Fruit fly (Drosophila melanogaster) whole organism, embryonic: ENCODE data around the gene CG42558.

Experiments
- C15 ChIP-seq: fragments of 200-800 bp; sonication (Bioruptor generic); IDR thresholded peaks from 3 replicates; pipeline ENCODE4 v1.3.6; 2022; ENCODE audit warnings: missing biosample characterization, missing genetic modification characterization
- CG10267 ChIP-seq: fragments of 200-800 bp; sonication (Bioruptor generic); optimal IDR thresholded peaks from 2 replicates; lab custom pipeline; 2018; ENCODE audit warnings: missing biosample characterization, mild to moderate bottlenecking, missing genetic modification characterization, moderate library complexity
- CG10565 ChIP-seq: fragments of 200-800 bp; sonication (Bioruptor generic); optimal IDR thresholded peaks from 3 replicates; lab custom pipeline; 2016; ENCODE audit warnings: missing biosample characterization, mild to moderate bottlenecking, missing genetic modification characterization
- CG10959 ChIP-seq: fragments of 200-800 bp; sonication (Bioruptor generic); IDR thresholded peaks from 2 replicates; pipeline ENCODE4 v1.3.6; 2022; ENCODE audit warnings: missing biosample characterization, missing genetic modification characterization
- CG11696 ChIP-seq: fragments of 200-800 bp; sonication (Bioruptor generic); IDR thresholded peaks from 2 replicates; pipeline ENCODE4 v1.3.6; 2022; ENCODE audit warnings: missing biosample characterization, missing genetic modification characterization
- CG1233 ChIP-seq: fragments of 200-800 bp; sonication (Bioruptor generic); optimal IDR thresholded peaks from 4 replicates; lab custom pipeline; 2018; ENCODE audit warnings: missing biosample characterization, mild to moderate bottlenecking, missing genetic modification characterization
- CG1529 ChIP-seq: fragments of 200-800 bp; sonication (Bioruptor generic); optimal IDR thresholded peaks from 3 replicates; lab custom pipeline; 2018; ENCODE audit warnings: missing biosample characterization, missing genetic modification characterization
- CG17361 ChIP-seq: fragments of 200-800 bp; sonication (Bioruptor generic); IDR thresholded peaks from 3 replicates; pipeline ENCODE4 v1.3.6; 2022; ENCODE audit warnings: missing biosample characterization, missing genetic modification characterization
- CG18011 ChIP-seq: fragments of 200-800 bp; sonication (Bioruptor generic); optimal IDR thresholded peaks from 2 replicates; lab custom pipeline; 2017; ENCODE audit warnings: missing biosample characterization, missing genetic modification characterization, mild to moderate bottlenecking, moderate library complexity, missing genotype
- CG2875 ChIP-seq: fragments of 200-800 bp; sonication (Bioruptor generic); optimal IDR thresholded peaks from 2 replicates; lab custom pipeline; 2017; ENCODE audit warnings: missing biosample characterization, mild to moderate bottlenecking, missing genetic modification characterization, missing genetic modification reagents
- CG4404 ChIP-seq: fragments of 200-800 bp; sonication (Bioruptor generic); IDR thresholded peaks from 2 replicates; pipeline ENCODE4 v1.3.6; 2022; ENCODE audit warnings: missing biosample characterization, missing genetic modification characterization
- CG4820 ChIP-seq: fragments of 200-800 bp; sonication (Bioruptor generic); optimal IDR thresholded peaks from 3 replicates; lab custom pipeline; 2016; ENCODE audit warnings: missing biosample characterization, missing genetic modification characterization
- CG4854 ChIP-seq: fragments of 200-800 bp; sonication (Bioruptor generic); optimal IDR thresholded peaks from 2 replicates; lab custom pipeline; 2016; ENCODE audit warnings: missing biosample characterization, missing genetic modification characterization, inconsistent platforms
- CG6272 ChIP-seq: fragments of 200-800 bp; sonication (Bioruptor generic); IDR thresholded peaks from 2 replicates; pipeline ENCODE4 v1.3.6; 2022; ENCODE audit warnings: missing biosample characterization, missing genetic modification characterization
- CG6654 ChIP-seq: fragments of 200-800 bp; sonication (Bioruptor generic); optimal IDR thresholded peaks from 2 replicates; lab custom pipeline; 2017; ENCODE audit warnings: missing biosample characterization, mild to moderate bottlenecking, missing genetic modification characterization
- CG6813 ChIP-seq: fragments of 200-800 bp; sonication (Bioruptor generic); optimal IDR thresholded peaks from 2 replicates; lab custom pipeline; 2017; ENCODE audit warnings: missing biosample characterization, missing genetic modification characterization, mild to moderate bottlenecking, moderate library complexity, missing genetic modification reagents
- CG7556 ChIP-seq: fragments of 200-800 bp; sonication (Bioruptor generic); optimal IDR thresholded peaks from 2 replicates; lab custom pipeline; 2017; ENCODE audit warnings: missing biosample characterization, mild to moderate bottlenecking, missing genetic modification characterization
- CG8290 ChIP-seq, 3 experiments: fragments of 200-800 bp; sonication (Bioruptor generic); optimal IDR thresholded peaks; 2 replicates each; lab custom pipeline; 2016 to 2019; ENCODE audit warnings: missing biosample characterization in 3 of 3, missing genetic modification characterization in 3 of 3, mild to moderate bottlenecking in 2 of 3, moderate library complexity in 1 of 3
- CG9437 ChIP-seq: fragments of 200-800 bp; sonication (Bioruptor generic); optimal IDR thresholded peaks from 2 replicates; lab custom pipeline; 2018; ENCODE audit warnings: missing biosample characterization, mild to moderate bottlenecking, missing genetic modification characterization
- CG9727 ChIP-seq: fragments of 200-800 bp; sonication (Bioruptor generic); optimal IDR thresholded peaks from 3 replicates; lab custom pipeline; 2017; ENCODE audit warnings: missing biosample characterization, mild to moderate bottlenecking, missing genetic modification characterization
- Dbx ChIP-seq: fragments of 200-800 bp; sonication (Bioruptor generic); IDR thresholded peaks from 3 replicates; pipeline ENCODE4 v1.3.6; 2022; ENCODE audit warnings: missing biosample characterization, missing genetic modification characterization
- E2f2 ChIP-seq: fragments of 200-800 bp; sonication (Bioruptor generic); IDR thresholded peaks from 2 replicates; pipeline ENCODE4 v1.3.6; 2022; ENCODE audit warnings: missing biosample characterization, missing genetic modification characterization
- H15 ChIP-seq: fragments of 200-800 bp; sonication (Bioruptor generic); IDR thresholded peaks from 3 replicates; pipeline ENCODE4 v1.3.6; 2022; ENCODE audit warnings: missing biosample characterization, missing genetic modification characterization
- HmgD ChIP-seq: fragments of 200-800 bp; sonication (Bioruptor generic); optimal IDR thresholded peaks from 3 replicates; lab custom pipeline; 2016; ENCODE audit warnings: missing biosample characterization, missing genetic modification characterization
- Max ChIP-seq: fragments of 200-800 bp; sonication (Bioruptor generic); optimal IDR thresholded peaks from 2 replicates; lab custom pipeline; 2016; ENCODE audit warnings: missing biosample characterization, mild to moderate bottlenecking, missing genetic modification characterization
- NK7.1 ChIP-seq: fragments of 200-800 bp; sonication (Bioruptor generic); optimal IDR thresholded peaks from 3 replicates; lab custom pipeline; 2016; ENCODE audit warnings: missing biosample characterization, missing genetic modification characterization
- Ptx1 ChIP-seq: fragments of 200-800 bp; sonication (Bioruptor generic); IDR thresholded peaks from 2 replicates; pipeline ENCODE4 v1.3.6; 2022; ENCODE audit warnings: missing biosample characterization, missing genetic modification characterization
- Ssrp ChIP-seq: fragments of 200-800 bp; sonication (Bioruptor generic); optimal IDR thresholded peaks from 2 replicates; lab custom pipeline; 2018; ENCODE audit warnings: missing biosample characterization, mild to moderate bottlenecking, missing genetic modification characterization, moderate library complexity
- aop ChIP-seq: fragments of 200-800 bp; sonication (Bioruptor generic); IDR thresholded peaks from 2 replicates; pipeline ENCODE4 v1.3.6; 2022; ENCODE audit warnings: missing biosample characterization, missing genetic modification characterization
- bbx ChIP-seq: fragments of 200-800 bp; sonication (Bioruptor generic); IDR thresholded peaks from 2 replicates; pipeline ENCODE4 v1.3.6; 2022; ENCODE audit warnings: missing biosample characterization, missing genetic modification characterization; ENCODE audit not compliant: partially characterized antibody
- cato ChIP-seq: fragments of 200-800 bp; sonication (Bioruptor generic); optimal IDR thresholded peaks from 2 replicates; lab custom pipeline; 2016; ENCODE audit warnings: missing biosample characterization, missing genetic modification characterization, borderline replicate concordance
- chinmo ChIP-seq: fragments of 200-800 bp; sonication (Bioruptor generic); IDR thresholded peaks from 4 replicates; pipeline ENCODE4 v1.3.6; 2022; ENCODE audit warnings: missing biosample characterization, missing genetic modification characterization; ENCODE audit not compliant: partially characterized antibody
- crc ChIP-seq: fragments of 200-800 bp; sonication (Bioruptor generic); optimal IDR thresholded peaks from 2 replicates; lab custom pipeline; 2016; ENCODE audit warnings: missing biosample characterization, missing genetic modification characterization
- dimm ChIP-seq: fragments of 200-800 bp; sonication (Bioruptor generic); IDR thresholded peaks from 2 replicates; pipeline ENCODE4 v1.3.6; 2022; ENCODE audit warnings: missing biosample characterization, missing genetic modification characterization
- fd102C ChIP-seq: fragments of 200-800 bp; sonication (Bioruptor generic); optimal IDR thresholded peaks from 2 replicates; lab custom pipeline; 2018; ENCODE audit warnings: missing biosample characterization, mild to moderate bottlenecking, missing genetic modification characterization, moderate library complexity
- fd96Cb ChIP-seq: fragments of 200-800 bp; sonication (Bioruptor generic); optimal IDR thresholded peaks from 2 replicates; lab custom pipeline; 2018; ENCODE audit warnings: missing biosample characterization, mild to moderate bottlenecking, missing genetic modification characterization, moderate library complexity
- gsb ChIP-seq: fragments of 200-800 bp; sonication (Bioruptor generic); IDR thresholded peaks from 2 replicates; pipeline ENCODE4 v1.3.6; 2022; ENCODE audit warnings: missing biosample characterization, missing genetic modification characterization
- her ChIP-seq: fragments of 200-800 bp; sonication (Bioruptor generic); optimal IDR thresholded peaks from 2 replicates; lab custom pipeline; 2016; ENCODE audit warnings: missing biosample characterization, missing genetic modification characterization
- jumu ChIP-seq: fragments of 200-800 bp; sonication (Bioruptor generic); optimal IDR thresholded peaks from 3 replicates; lab custom pipeline; 2016; ENCODE audit warnings: missing biosample characterization, missing genetic modification characterization
- lbe ChIP-seq: fragments of 200-800 bp; sonication (Bioruptor generic); optimal IDR thresholded peaks from 2 replicates; lab custom pipeline; 2016; ENCODE audit warnings: missing biosample characterization, mild to moderate bottlenecking, missing genetic modification characterization
- lola ChIP-seq, 3 experiments: fragments of >200 bp in 2 of 3; fragments of 200-800 bp in 1 of 3; sonication (Bioruptor generic) in 1 of 3; optimal IDR thresholded peaks; 2 replicates each; lab custom pipeline; 2017 to 2019; ENCODE audit warnings: missing biosample characterization in 3 of 3, missing genetic modification characterization in 3 of 3, mild to moderate bottlenecking in 1 of 3, moderate library complexity in 1 of 3
- peb ChIP-seq: fragments of 200-800 bp; sonication (Bioruptor generic); IDR thresholded peaks from 2 replicates; pipeline ENCODE4 v1.3.6; 2022; ENCODE audit warnings: missing biosample characterization, missing genetic modification characterization
- pzg ChIP-seq: fragments of 200-800 bp; sonication (Bioruptor generic); optimal IDR thresholded peaks from 3 replicates; lab custom pipeline; 2018; ENCODE audit warnings: missing biosample characterization, mild to moderate bottlenecking, missing genetic modification characterization, moderate library complexity
- sima ChIP-seq: fragments of 200-800 bp; sonication (Bioruptor generic); optimal IDR thresholded peaks from 2 replicates; lab custom pipeline; 2016; ENCODE audit warnings: missing biosample characterization, missing genetic modification characterization
- sna ChIP-seq: fragments of 200-800 bp; sonication (Bioruptor generic); IDR thresholded peaks from 2 replicates; pipeline ENCODE4 v1.3.6; 2022; ENCODE audit warnings: missing biosample characterization, missing genetic modification characterization; ENCODE audit not compliant: partially characterized antibody
- ssp ChIP-seq: fragments of 200-800 bp; sonication (Bioruptor generic); IDR thresholded peaks from 2 replicates; pipeline ENCODE4 v1.3.6; 2022; ENCODE audit warnings: missing biosample characterization, missing genetic modification characterization
- tap ChIP-seq: fragments of 200-800 bp; optimal IDR thresholded peaks from 3 replicates; lab custom pipeline; 2019; ENCODE audit warnings: missing biosample characterization, mild to moderate bottlenecking, missing genetic modification characterization, moderate library complexity
- tx ChIP-seq: fragments of 200-800 bp; sonication (Bioruptor generic); optimal IDR thresholded peaks from 2 replicates; lab custom pipeline; 2016; ENCODE audit warnings: missing biosample characterization, missing genetic modification characterization
- unc-4 ChIP-seq: fragments of 200-800 bp; sonication (Bioruptor generic); IDR thresholded peaks from 2 replicates; pipeline ENCODE4 v1.3.6; 2022; ENCODE audit warnings: missing biosample characterization, missing genetic modification characterization; ENCODE audit not compliant: partially characterized antibody
- vnd ChIP-seq: fragments of 200-800 bp; sonication (Bioruptor generic); IDR thresholded peaks from 3 replicates; pipeline ENCODE4 v1.3.6; 2022; ENCODE audit warnings: missing biosample characterization, missing genetic modification characterization; ENCODE audit not compliant: partially characterized antibody

The CG42558 gene

dm6 chr3R:29894393-29894792 lies 38.7 kb upstream of the CG42558 start (continued):
- TF ChIP-seq CG4854 (GFP tag; lab: Kevin White, UChicago) (peak; percentile 19), CG9727 (peak; percentile 34), CG11696 (0 out of 2 replicates have a peak, but pooled peaks have one; percentile 27), C15 (no peak), E2f2 (GFP tag; lab: Robert Waterston, UW) (peak; percentile 30; the same call in 1 of the 2 replicates), vnd (GFP tag; lab: Robert Waterston, UW) (no peak), cato (GFP tag; lab: Kevin White, UChicago) (no peak), CG10959 (GFP tag; lab: Robert Waterston, UW) (no peak), sima (no peak), Ssrp (peak; percentile 36), tx (no peak), CG1233 (GFP tag; lab: Kevin White, UChicago) (no peak), CG1529 (GFP tag; lab: Kevin White, UChicago) (peak; percentile 23), CG4820 (GFP tag; lab: Kevin White, UChicago) (peak; percentile 24), CG2875 (GFP tag; lab: Kevin White, UChicago) (no peak), fd102C (no peak), lbe (GFP tag; lab: Kevin White, UChicago) (no peak), CG17361 (GFP tag; lab: Robert Waterston, UW) (peak; percentile 67), fd96Cb (tag; lab: Kevin White, UChicago) (peak; percentile 53), Ptx1 (GFP tag; lab: Robert Waterston, UW) (peak; percentile 59), CG7556 (GFP tag; lab: Kevin White, UChicago) (peak; percentile 50), CG9437 (GFP tag; lab: Kevin White, UChicago) (no peak), crc (GFP tag; lab: Kevin White, UChicago) (peak; percentile 39), CG10565 (GFP tag; lab: Kevin White, UChicago) (no peak), NK7.1 (peak; percentile 19), aop (GFP tag; lab: Robert Waterston, UW) (no peak), CG6272 (no peak), Dbx (GFP tag; lab: Robert Waterston, UW) (peak; percentile 71), CG18011 (GFP tag; lab: Kevin White, UChicago) (no peak), CG8290 (GFP tag; optimal IDR thresholded peaks at IDR 0.05; lab: Kevin White, UChicago) (no peak), CG8290 (tag; optimal IDR thresholded peaks at IDR 0.05; lab: Kevin White, UChicago) (peak in 1 of 2 experiments; percentile 72), H15 (peak; percentile 5; the same call in 1 of the 3 replicates), gsb (peak; percentile 47), unc-4 (no peak), chinmo (GFP tag; lab: Robert Waterston, UW) (no peak), CG6813 (GFP tag; lab: Kevin White, UChicago) (peak; percentile 11), bbx (GFP tag; lab: Robert Waterston, UW) (no peak), peb (no peak), CG6654 (GFP tag; lab: Kevin White, UChicago) (no peak), ssp (GFP tag; lab: Robert Waterston, UW) (peak; percentile 57), lola (GFP tag; optimal IDR thresholded peaks at IDR 0.05; lab: Kevin White, UChicago) (no peak), tap (tag; lab: Kevin White, UChicago) (peak; percentile 61), her (GFP tag; lab: Kevin White, UChicago) (peak; percentile 45), jumu (peak; percentile 38), sna (no peak), HmgD (GFP tag; lab: Kevin White, UChicago) (no peak), pzg (GFP tag; lab: Kevin White, UChicago) (no peak), dimm (GFP tag; lab: Robert Waterston, UW) (no peak), Max (GFP tag; lab: Kevin White, UChicago) (peak; percentile 2), CG10267 (peak; percentile 39), CG4404 (GFP tag; lab: Robert Waterston, UW) (peak; percentile 32; the same call in 1 of the 2 replicates)
